Worm (Caenorhabditis elegans) whole organism, mixed stage, embryonic: ENCODE results near the gene C15B12.3.

Source experiments
- elt-1 ChIP-seq: sonication (generic microtip); optimal IDR thresholded peaks from 2 replicates; lab custom pipeline; 2017; ENCODE audit warnings: missing genetic modification characterization, mild to moderate bottlenecking, missing compliant biosample characterization, antibody characterized with exemption, moderate library complexity, borderline replicate concordance; ENCODE audit not compliant: insufficient read depth
- elt-3 ChIP-seq: fragments of 150-350 bp; optimal IDR thresholded peaks from 2 replicates; lab custom pipeline; 2014; ENCODE audit warnings: missing biosample characterization, missing genetic modification characterization
- lsy-2 ChIP-seq: fragments of 150-350 bp; optimal IDR thresholded peaks from 2 replicates; lab custom pipeline; 2014; ENCODE audit warnings: missing biosample characterization, missing genetic modification characterization
- mab-5 ChIP-seq: fragments of 150-350 bp; optimal IDR thresholded peaks from 2 replicates; lab custom pipeline; 2014; ENCODE audit warnings: missing biosample characterization, missing genetic modification characterization
- mep-1 ChIP-seq: fragments of 150-350 bp; optimal IDR thresholded peaks from 2 replicates; lab custom pipeline; 2017; ENCODE audit warnings: missing biosample characterization, missing genetic modification reagents, missing genetic modification characterization, inconsistent platforms
- nhr-12 ChIP-seq: fragments of 150-350 bp; optimal IDR thresholded peaks from 2 replicates; lab custom pipeline; 2014; ENCODE audit warnings: missing biosample characterization, missing genetic modification characterization
- nhr-237 ChIP-seq: fragments of 150-350 bp; optimal IDR thresholded peaks from 2 replicates; lab custom pipeline; 2014; ENCODE audit warnings: missing biosample characterization, missing genetic modification characterization
- nhr-76 ChIP-seq: sonication (generic microtip); optimal IDR thresholded peaks from 2 replicates; lab custom pipeline; 2017; ENCODE audit warnings: missing biosample characterization, missing genetic modification characterization
- sem-2 ChIP-seq: fragments of 200-800 bp; sonication (Bioruptor generic); optimal IDR thresholded peaks from 2 replicates; lab custom pipeline; 2018; ENCODE audit warnings: mild to moderate bottlenecking, missing genetic modification characterization, missing compliant biosample characterization
- snpc-4 ChIP-seq: fragments of 150-350 bp; optimal IDR thresholded peaks from 2 replicates; lab custom pipeline; 2014; ENCODE audit warnings: missing biosample characterization, missing genetic modification characterization
- unc-39 ChIP-seq: fragments of 150-350 bp; optimal IDR thresholded peaks from 2 replicates; lab custom pipeline; 2014; ENCODE audit warnings: missing biosample characterization, missing genetic modification characterization
- unc-62 ChIP-seq: fragments of 150-350 bp; optimal IDR thresholded peaks from 2 replicates; lab custom pipeline; 2014; ENCODE audit warnings: missing biosample characterization, missing genetic modification reagents, missing genetic modification characterization

DNA sequence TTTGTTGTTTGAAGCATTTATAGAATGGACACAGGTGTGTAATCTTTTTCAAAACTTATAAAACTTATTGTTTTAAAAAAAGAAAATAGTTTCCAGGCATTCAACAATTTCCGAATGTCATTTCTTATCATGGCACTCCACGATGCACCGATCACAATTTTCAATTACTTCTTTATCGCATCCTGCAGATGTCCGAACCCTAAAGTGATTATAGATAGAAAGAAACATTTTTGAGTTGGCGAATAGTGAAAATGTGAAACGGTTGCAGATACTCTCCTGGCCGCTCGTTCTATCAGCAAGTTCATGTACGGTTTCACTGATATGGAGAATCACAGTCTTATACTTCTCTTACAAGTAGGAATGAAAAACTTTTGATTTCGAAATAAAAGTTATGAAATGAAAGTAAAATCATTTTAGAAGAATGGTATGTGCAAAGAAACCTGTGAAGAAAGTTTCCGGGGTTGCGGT lies 4.3 kb downstream of the C15B12.3 start, which contains the start of gene C15B12.2:
- TF ChIP-seq elt-1 (tag; lab: Kevin White, UChicago) (no peak), unc-39 (tag; lab: Kevin White, UChicago) (no peak), unc-62 (no peak), mep-1 (tag; lab: Kevin White, UChicago) (no peak), mab-5 (no peak), nhr-12 (tag; lab: Kevin White, UChicago) (no peak), lsy-2 (tag; lab: Kevin White, UChicago) (no peak), elt-3 (tag; lab: Kevin White, UChicago) (no peak), nhr-76 (tag; lab: Kevin White, UChicago) (no peak), snpc-4 (no peak), nhr-237 (tag; lab: Kevin White, UChicago) (no peak), sem-2 (GFP tag; lab: Kevin White, UChicago) (no peak)
